Worm (Caenorhabditis elegans) whole organism, L3 larva: ENCODE results near the gene C38C3.4.
A peak's percentile ranks its signal among the peaks of the same experiment; 100 is the strongest.

Source experiments
- R02D3.7 ChIP-seq: fragments of 150-350 bp; optimal IDR thresholded peaks from 2 replicates; lab custom pipeline; 2014; ENCODE audit warnings: missing biosample characterization, missing genetic modification characterization
- aly-2 ChIP-seq: fragments of 150-350 bp; optimal IDR thresholded peaks from 2 replicates; lab custom pipeline; 2014; ENCODE audit warnings: missing biosample characterization, missing genetic modification characterization
- ama-1 ChIP-seq: fragments of 150-350 bp; optimal IDR thresholded peaks from 2 replicates; lab custom pipeline; 2018
- ceh-28 ChIP-seq: fragments of 150-350 bp; optimal IDR thresholded peaks from 2 replicates; lab custom pipeline; 2014; ENCODE audit warnings: missing biosample characterization, missing genetic modification reagents, missing genetic modification characterization
- ceh-82 ChIP-seq: fragments of 150-350 bp; optimal IDR thresholded peaks from 2 replicates; lab custom pipeline; 2014; ENCODE audit warnings: missing biosample characterization, missing genetic modification characterization
- ceh-9 ChIP-seq: sonication (generic microtip); optimal IDR thresholded peaks from 2 replicates; lab custom pipeline; 2018; ENCODE audit warnings: missing biosample characterization, missing genetic modification characterization
- egl-27 ChIP-seq: sonication (generic microtip); optimal IDR thresholded peaks from 4 replicates; lab custom pipeline; 2017; ENCODE audit warnings: missing biosample characterization, missing genetic modification reagents, missing genetic modification characterization
- egl-5 ChIP-seq: fragments of 150-350 bp; optimal IDR thresholded peaks from 2 replicates; lab custom pipeline; 2017; ENCODE audit warnings: missing biosample characterization, missing genetic modification reagents, missing genetic modification characterization, inconsistent platforms
- elt-1 ChIP-seq: fragments of 150-350 bp; optimal IDR thresholded peaks from 2 replicates; lab custom pipeline; 2014; ENCODE audit warnings: missing biosample characterization, missing genetic modification characterization
- elt-2 ChIP-seq: sonication (generic microtip); optimal IDR thresholded peaks from 2 replicates; lab custom pipeline; 2016; ENCODE audit warnings: missing genetic modification reagents, mild to moderate bottlenecking, missing genetic modification characterization, missing compliant biosample characterization
- eor-1 ChIP-seq, 2 experiments: fragments of 150-350 bp; optimal IDR thresholded peaks; 2 replicates each; lab custom pipeline; 2014 to 2018; ENCODE audit warnings: missing biosample characterization in 2 of 2, missing genetic modification characterization in 2 of 2
- fkh-10 ChIP-seq: sonication (generic microtip); optimal IDR thresholded peaks from 2 replicates; lab custom pipeline; 2017; ENCODE audit warnings: missing biosample characterization, missing genetic modification reagents, missing genetic modification characterization
- fos-1 ChIP-seq: fragments of 150-350 bp; optimal IDR thresholded peaks from 2 replicates; lab custom pipeline; 2014; ENCODE audit warnings: missing biosample characterization, missing genetic modification characterization
- hmg-11 ChIP-seq: sonication (generic microtip); optimal IDR thresholded peaks from 2 replicates; lab custom pipeline; 2016; ENCODE audit warnings: missing genetic modification characterization, missing compliant biosample characterization
- jun-1 ChIP-seq: fragments of 150-350 bp; optimal IDR thresholded peaks from 2 replicates; lab custom pipeline; 2014; ENCODE audit warnings: missing biosample characterization, missing genetic modification reagents, missing genetic modification characterization
- lin-15B ChIP-seq: fragments of 150-350 bp; optimal IDR thresholded peaks from 2 replicates; lab custom pipeline; 2014; ENCODE audit warnings: missing biosample characterization, missing genetic modification characterization
- lin-39 ChIP-seq: fragments of 150-350 bp; optimal IDR thresholded peaks from 2 replicates; lab custom pipeline; 2018; ENCODE audit warnings: missing biosample characterization, missing genetic modification reagents, missing genetic modification characterization
- lsy-12 ChIP-seq: sonication (generic microtip); optimal IDR thresholded peaks from 2 replicates; lab custom pipeline; 2016; ENCODE audit warnings: mild to moderate bottlenecking, missing genetic modification characterization, missing compliant biosample characterization
- mml-1 ChIP-seq: fragments of 150-350 bp; sonication (generic microtip); optimal IDR thresholded peaks from 3 replicates; lab custom pipeline; 2014; ENCODE audit warnings: missing biosample characterization, missing genetic modification characterization
- nfya-1 ChIP-seq: sonication (generic microtip); optimal IDR thresholded peaks from 2 replicates; lab custom pipeline; 2017; ENCODE audit warnings: missing genetic modification characterization, mild to moderate bottlenecking, missing compliant biosample characterization, antibody characterized with exemption, moderate library complexity; ENCODE audit not compliant: insufficient read depth
- nhr-11 ChIP-seq: fragments of 150-350 bp; optimal IDR thresholded peaks from 2 replicates; lab custom pipeline; 2014; ENCODE audit warnings: missing biosample characterization, missing genetic modification characterization
- nhr-23 ChIP-seq: fragments of 150-350 bp; optimal IDR thresholded peaks from 2 replicates; lab custom pipeline; 2014; ENCODE audit warnings: missing biosample characterization, missing genetic modification reagents, missing genetic modification characterization
- nhr-237 ChIP-seq: fragments of 150-350 bp; optimal IDR thresholded peaks from 2 replicates; lab custom pipeline; 2014; ENCODE audit warnings: missing biosample characterization, missing genetic modification characterization
- nhr-25 ChIP-seq: sonication (generic microtip); optimal IDR thresholded peaks from 2 replicates; lab custom pipeline; 2017; ENCODE audit warnings: missing biosample characterization, missing genetic modification characterization
- nhr-28 ChIP-seq: fragments of 150-350 bp; optimal IDR thresholded peaks from 2 replicates; lab custom pipeline; 2014; ENCODE audit warnings: missing biosample characterization, missing genetic modification characterization
- nhr-43 ChIP-seq: sonication (generic microtip); optimal IDR thresholded peaks from 2 replicates; lab custom pipeline; 2016; ENCODE audit warnings: mild to moderate bottlenecking, missing genetic modification characterization, missing compliant biosample characterization; ENCODE audit not compliant: poor library complexity, severe bottlenecking
- nhr-76 ChIP-seq: fragments of 150-350 bp; sonication (generic microtip); optimal IDR thresholded peaks from 5 replicates; lab custom pipeline; 2014; ENCODE audit warnings: missing biosample characterization, missing genetic modification characterization
- nhr-77 ChIP-seq: fragments of 150-350 bp; optimal IDR thresholded peaks from 2 replicates; lab custom pipeline; 2014; ENCODE audit warnings: missing biosample characterization, missing genetic modification characterization
- pha-4 ChIP-seq: fragments of 150-350 bp; optimal IDR thresholded peaks from 2 replicates; lab custom pipeline; 2014; ENCODE audit warnings: missing biosample characterization, missing genetic modification reagents, missing genetic modification characterization
- sea-2 ChIP-seq: fragments of 150-350 bp; sonication (generic microtip); optimal IDR thresholded peaks from 4 replicates; lab custom pipeline; 2014; ENCODE audit warnings: missing biosample characterization, missing genetic modification reagents, missing genetic modification characterization
- snpc-4 ChIP-seq: fragments of 150-350 bp; optimal IDR thresholded peaks from 2 replicates; lab custom pipeline; 2014; ENCODE audit warnings: missing biosample characterization, missing genetic modification characterization
- tbx-2 ChIP-seq: sonication (generic microtip); optimal IDR thresholded peaks from 2 replicates; lab custom pipeline; 2016; ENCODE audit warnings: mild to moderate bottlenecking, missing genetic modification characterization, missing compliant biosample characterization
- unc-39 ChIP-seq: sonication (generic microtip); optimal IDR thresholded peaks from 4 replicates; lab custom pipeline; 2017; ENCODE audit warnings: missing biosample characterization, missing genetic modification characterization
- unc-62 ChIP-seq: fragments of 150-350 bp; sonication (generic microtip); optimal IDR thresholded peaks from 4 replicates; lab custom pipeline; 2014; ENCODE audit warnings: missing biosample characterization, missing genetic modification reagents, missing genetic modification characterization
- zag-1 ChIP-seq: fragments of 150-350 bp; optimal IDR thresholded peaks from 2 replicates; lab custom pipeline; 2014; ENCODE audit warnings: missing biosample characterization, missing genetic modification characterization
- ztf-11 ChIP-seq: fragments of 150-350 bp; optimal IDR thresholded peaks from 2 replicates; lab custom pipeline; 2014; ENCODE audit warnings: missing biosample characterization, missing genetic modification characterization
- ztf-4 ChIP-seq: fragments of 150-350 bp; optimal IDR thresholded peaks from 2 replicates; lab custom pipeline; 2014; ENCODE audit warnings: missing biosample characterization, missing genetic modification characterization

The C38C3.4 gene

ce11 chrV:1472569-1472968 lies 9.3 kb upstream of the C38C3.4 start:
- TF ChIP-seq lin-39 (peak; percentile 7), nhr-25 (tag; lab: Kevin White, UChicago) (peak; percentile 57), nhr-237 (tag; lab: Kevin White, UChicago) (no peak), snpc-4 (tag; lab: Kevin White, UChicago) (no peak)

ce11 chrV:1474486-1475125 lies 7.2 kb upstream of the C38C3.4 start, which contains the start of the genes F53E2.2 and unc-60:
F53E2.2 (plus strand) TSS chrV:1475086.
unc-60 (plus strand) TSS chrV:1475086.
- TF ChIP-seq nhr-23 (tag; lab: Kevin White, UChicago), result no peak
- peak; percentile 47 for TF ChIP-seq unc-62 (GFP tag; lab: Kevin White, UChicago)
- no peak for TF ChIP-seq ceh-28 (tag; lab: Kevin White, UChicago)
- no peak for TF ChIP-seq egl-27
- TF ChIP-seq snpc-4 (tag; lab: Kevin White, UChicago), result peak; percentile 8
- TF ChIP-seq lin-39, result peak; percentile 24
- no peak for TF ChIP-seq fos-1
- no peak for TF ChIP-seq jun-1
- TF ChIP-seq aly-2, result no peak
- TF ChIP-seq hmg-11 (tag; lab: Kevin White, UChicago), result peak; percentile 92
- TF ChIP-seq nhr-28 (tag; lab: Kevin White, UChicago), result no peak
- TF ChIP-seq fkh-10, result peak; percentile 21
- peak; percentile 17 for TF ChIP-seq egl-5 (tag; lab: Kevin White, UChicago)
- TF ChIP-seq sea-2 (GFP tag; lab: Kevin White, UChicago), result no peak
- TF ChIP-seq ama-1, result peak; percentile 60
- no peak for TF ChIP-seq R02D3.7 (tag; lab: Kevin White, UChicago)
- no peak for TF ChIP-seq nhr-77
- no peak for TF ChIP-seq ztf-4 (tag; lab: Kevin White, UChicago)
- TF ChIP-seq nhr-11 (tag; lab: Kevin White, UChicago), result no peak
- TF ChIP-seq eor-1 (tag; optimal IDR thresholded peaks at IDR 0.05; lab: Kevin White, UChicago), result no peak
- peak; percentile 9 for TF ChIP-seq nhr-43 (tag; lab: Kevin White, UChicago)
- TF ChIP-seq zag-1 (tag; lab: Kevin White, UChicago), result no peak
- peak; percentile 57 for TF ChIP-seq elt-2 (tag; lab: Kevin White, UChicago)
- peak; percentile 43 for TF ChIP-seq lin-15B (tag; lab: Kevin White, UChicago)
- TF ChIP-seq nfya-1 (tag; lab: Kevin White, UChicago), result peak; percentile 89
- TF ChIP-seq ztf-11, result no peak
- TF ChIP-seq ceh-9, result no peak
- TF ChIP-seq nhr-25 (tag; lab: Kevin White, UChicago), result no peak
- TF ChIP-seq nhr-76 (tag; lab: Kevin White, UChicago), result no peak
- TF ChIP-seq lsy-12 (tag; lab: Kevin White, UChicago), result peak; percentile 54
- peak; percentile 75 for TF ChIP-seq pha-4 (tag; lab: Kevin White, UChicago)
- TF ChIP-seq elt-1 (tag; lab: Kevin White, UChicago), result peak; percentile 10
- TF ChIP-seq ceh-82 (tag; lab: Kevin White, UChicago), result no peak
- TF ChIP-seq unc-39 (tag; lab: Kevin White, UChicago), result no peak
- TF ChIP-seq, all 47 proteins: peak for 14

- TF ChIP-seq nhr-43 (tag; lab: Kevin White, UChicago), result peak; percentile 22
- TF ChIP-seq unc-62 (GFP tag; lab: Kevin White, UChicago), result no peak
Measured at ce11 chrV:1476284-1476792, 5.5 kb upstream of the C38C3.4 start.

- no peak for TF ChIP-seq elt-2 (tag; lab: Kevin White, UChicago)
- no peak for TF ChIP-seq mml-1
- no peak for TF ChIP-seq unc-62 (GFP tag; lab: Kevin White, UChicago)
- TF ChIP-seq nhr-76 (tag; lab: Kevin White, UChicago), result no peak
- TF ChIP-seq tbx-2 (tag; lab: Kevin White, UChicago), result no peak
Measured at ce11 chrV:1476841-1477240, 5.0 kb upstream of the C38C3.4 start.
